Worm (Caenorhabditis elegans) whole organism, young adult: ENCODE measurements around the gene ZK643.5.
A peak's percentile ranks its signal among the peaks of the same experiment; 100 is the strongest.
"Not testable (repeated sequence)": the region's sequence is repeated elsewhere in the genome, so short reads cannot be mapped to it uniquely, and the experiment has no call there.

Experiments
- B0035.1 ChIP-seq: sonication (generic microtip); optimal IDR thresholded peaks from 2 replicates; lab custom pipeline; 2016; ENCODE audit warnings: missing genetic modification characterization, mild to moderate bottlenecking, missing compliant biosample characterization, missing genotype, missing genetic modification reagents
- B0261.1 ChIP-seq: sonication (generic microtip); optimal IDR thresholded peaks from 2 replicates; lab custom pipeline; 2016; ENCODE audit warnings: mild to moderate bottlenecking, missing genetic modification characterization, moderate library complexity, missing compliant biosample characterization
- B0336.3 ChIP-seq: fragments of 200-800 bp; sonication (Bioruptor generic); IDR thresholded peaks from 2 replicates; pipeline ENCODE4 v1.3.6; 2022; ENCODE audit warnings: missing genetic modification characterization, missing compliant biosample characterization
- Y53F4B.3 ChIP-seq: fragments of 200-800 bp; sonication (Bioruptor generic); IDR thresholded peaks from 2 replicates; pipeline ENCODE4 v1.3.6; 2022; ENCODE audit warnings: missing genetic modification reagents, missing genetic modification characterization, missing compliant biosample characterization
- ZK185.1 ChIP-seq: sonication (generic microtip); optimal IDR thresholded peaks from 2 replicates; lab custom pipeline; 2016; ENCODE audit warnings: mild to moderate bottlenecking, missing genetic modification characterization, missing compliant biosample characterization; ENCODE audit not compliant: poor library complexity, severe bottlenecking
- attf-3 ChIP-seq: fragments of 200-800 bp; sonication (Bioruptor generic); conservative IDR thresholded peaks from 2 replicates; pipeline ENCODE4 v1.3.6; 2022; ENCODE audit warnings: missing genetic modification reagents, missing genetic modification characterization, missing compliant biosample characterization
- attf-6 ChIP-seq: fragments of 200-800 bp; sonication (Bioruptor generic); IDR thresholded peaks from 2 replicates; pipeline ENCODE4 v1.3.6; 2022; ENCODE audit warnings: missing genetic modification reagents, missing genetic modification characterization, missing compliant biosample characterization
- cebp-1 ChIP-seq, 2 experiments: fragments of 200-800 bp in 1 of 2; sonication (Bioruptor generic) in 1 of 2; sonication (generic microtip) in 1 of 2; IDR thresholded peaks in 1 of 2; optimal IDR thresholded peaks in 1 of 2; 2 replicates each; pipeline versions ENCODE4 v1.3.6 to Lab custom; 2017 to 2022; ENCODE audit warnings: missing compliant biosample characterization in 2 of 2, missing genetic modification characterization in 2 of 2, mild to moderate bottlenecking in 1 of 2, missing genetic modification reagents in 1 of 2, moderate library complexity in 1 of 2
- ceh-100 ChIP-seq: fragments of 200-800 bp; sonication (Bioruptor generic); IDR thresholded peaks from 2 replicates; pipeline ENCODE4 v1.3.6; 2022; ENCODE audit warnings: missing genetic modification reagents, missing genetic modification characterization, missing compliant biosample characterization
- ceh-27 ChIP-seq: fragments of 200-800 bp; sonication (Bioruptor generic); optimal IDR thresholded peaks from 2 replicates; lab custom pipeline; 2018; ENCODE audit warnings: mild to moderate bottlenecking, missing genetic modification characterization, moderate library complexity, missing compliant biosample characterization
- ceh-91 ChIP-seq: fragments of 200-800 bp; sonication (Bioruptor generic); IDR thresholded peaks from 2 replicates; pipeline ENCODE4 v1.3.6; 2022; ENCODE audit warnings: missing genetic modification reagents, missing genetic modification characterization, missing compliant biosample characterization
- dox-1 ChIP-seq: fragments of 200-800 bp; sonication (Bioruptor generic); IDR thresholded peaks from 2 replicates; pipeline ENCODE4 v1.3.6; 2022; ENCODE audit warnings: missing genetic modification reagents, missing genetic modification characterization, missing compliant biosample characterization
- egl-18 ChIP-seq: fragments of 200-800 bp; sonication (Bioruptor generic); IDR thresholded peaks from 2 replicates; pipeline ENCODE4 v1.3.6; 2022; ENCODE audit warnings: missing genetic modification reagents, missing genetic modification characterization, missing compliant biosample characterization
- egl-44 ChIP-seq: fragments of 200-800 bp; sonication (Bioruptor generic); IDR thresholded peaks from 2 replicates; pipeline ENCODE4 v1.3.6; 2022; ENCODE audit warnings: missing genetic modification reagents, missing genetic modification characterization, missing compliant biosample characterization
- gei-17 ChIP-seq: fragments of 200-800 bp; sonication (Bioruptor generic); optimal IDR thresholded peaks from 2 replicates; lab custom pipeline; 2018; ENCODE audit warnings: mild to moderate bottlenecking, missing genetic modification characterization, missing compliant biosample characterization
- hlh-26 ChIP-seq: fragments of 200-800 bp; sonication (Bioruptor generic); conservative IDR thresholded peaks from 2 replicates; pipeline ENCODE4 v1.3.6; 2022; ENCODE audit warnings: missing genetic modification reagents, missing genetic modification characterization, missing compliant biosample characterization
- hmg-1.2 ChIP-seq: fragments of 200-800 bp; sonication (Bioruptor generic); IDR thresholded peaks from 2 replicates; pipeline ENCODE4 v1.3.6; 2022; ENCODE audit warnings: missing genetic modification reagents, missing genetic modification characterization, missing compliant biosample characterization
- hsf-1 ChIP-seq: fragments of 200-800 bp; sonication (Bioruptor generic); IDR thresholded peaks from 2 replicates; pipeline ENCODE4 v1.3.6; 2022; ENCODE audit warnings: missing genetic modification reagents, missing genetic modification characterization, missing compliant biosample characterization
- let-607 ChIP-seq, 2 experiments: fragments of 200-800 bp in 1 of 2; sonication (Bioruptor generic) in 1 of 2; sonication (generic microtip) in 1 of 2; optimal IDR thresholded peaks; 2 replicates each; lab custom pipeline; 2016 to 2018; ENCODE audit warnings: mild to moderate bottlenecking in 2 of 2, missing compliant biosample characterization in 2 of 2, missing genetic modification characterization in 2 of 2, moderate library complexity in 2 of 2, missing genotype in 1 of 2
- lin-35 ChIP-seq, 3 experiments: fragments of 150-350 bp in 2 of 3; sonication (generic microtip) in 1 of 3; optimal IDR thresholded peaks; 2 replicates each; lab custom pipeline; 2014 to 2018; ENCODE audit warnings: missing biosample characterization in 3 of 3, missing genetic modification characterization in 3 of 3, missing genetic modification reagents in 3 of 3
- lin-40 ChIP-seq: sonication (generic microtip); optimal IDR thresholded peaks from 2 replicates; lab custom pipeline; 2016; ENCODE audit warnings: missing genetic modification characterization, mild to moderate bottlenecking, missing compliant biosample characterization, missing genotype, missing genetic modification reagents
- madf-6 ChIP-seq: fragments of 200-800 bp; sonication (Bioruptor generic); IDR thresholded peaks from 2 replicates; pipeline ENCODE4 v1.3.6; 2022; ENCODE audit warnings: missing genetic modification reagents, missing genetic modification characterization, missing compliant biosample characterization
- madf-8 ChIP-seq: fragments of 200-800 bp; sonication (Bioruptor generic); conservative IDR thresholded peaks from 2 replicates; pipeline ENCODE4 v1.3.6; 2022; ENCODE audit warnings: missing genetic modification reagents, missing genetic modification characterization, missing compliant biosample characterization
- nhr-120 ChIP-seq: fragments of 200-800 bp; sonication (Bioruptor generic); IDR thresholded peaks from 2 replicates; pipeline ENCODE4 v1.3.6; 2022; ENCODE audit warnings: missing genetic modification characterization, missing compliant biosample characterization
- nhr-179 ChIP-seq: sonication (generic microtip); optimal IDR thresholded peaks from 2 replicates; lab custom pipeline; 2016; ENCODE audit warnings: mild to moderate bottlenecking, missing genetic modification characterization, missing compliant biosample characterization
- somi-1 ChIP-seq: fragments of 200-800 bp; sonication (Bioruptor generic); optimal IDR thresholded peaks from 2 replicates; lab custom pipeline; 2018; ENCODE audit warnings: mild to moderate bottlenecking, missing genetic modification characterization, missing compliant biosample characterization
- tbp1 ChIP-seq: fragments of 200-800 bp; sonication (Bioruptor generic); optimal IDR thresholded peaks from 2 replicates; lab custom pipeline; 2018; ENCODE audit warnings: mild to moderate bottlenecking, missing genetic modification characterization, missing compliant biosample characterization
- ztf-26 ChIP-seq: sonication (generic microtip); optimal IDR thresholded peaks from 2 replicates; lab custom pipeline; 2017; ENCODE audit warnings: missing genetic modification characterization, missing compliant biosample characterization
- ztf-6 ChIP-seq: fragments of 200-800 bp; sonication (Bioruptor generic); IDR thresholded peaks from 2 replicates; pipeline ENCODE4 v1.3.6; 2022; ENCODE audit warnings: missing genetic modification reagents, missing genetic modification characterization, missing compliant biosample characterization

ZK643.5 gene

DNA sequence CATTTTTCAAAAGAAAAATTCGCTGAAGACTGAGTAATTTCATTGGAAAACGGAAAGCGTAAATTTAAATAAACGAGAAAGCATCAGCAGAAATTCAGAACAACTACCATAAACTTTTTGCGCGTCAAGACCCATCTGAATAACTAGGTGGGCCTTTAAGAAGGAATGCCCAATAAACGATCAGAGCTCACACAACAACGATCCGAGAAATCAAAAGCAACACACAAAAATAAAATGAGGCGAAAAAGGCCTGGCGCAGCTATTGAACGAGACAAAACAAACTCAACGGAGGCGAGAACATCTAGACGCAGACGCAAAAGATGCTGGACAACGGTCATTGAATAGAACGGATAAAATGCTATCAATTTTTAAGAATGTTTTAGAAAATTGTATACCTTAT is 42.9 kb upstream of the ZK643.5 start:
- TF ChIP-seq madf-8 (no peak), hmg-1.2 (GFP tag; lab: Robert Waterston, UW) (peak; percentile 19; the same call in 1 of the 2 replicates)

DNA sequence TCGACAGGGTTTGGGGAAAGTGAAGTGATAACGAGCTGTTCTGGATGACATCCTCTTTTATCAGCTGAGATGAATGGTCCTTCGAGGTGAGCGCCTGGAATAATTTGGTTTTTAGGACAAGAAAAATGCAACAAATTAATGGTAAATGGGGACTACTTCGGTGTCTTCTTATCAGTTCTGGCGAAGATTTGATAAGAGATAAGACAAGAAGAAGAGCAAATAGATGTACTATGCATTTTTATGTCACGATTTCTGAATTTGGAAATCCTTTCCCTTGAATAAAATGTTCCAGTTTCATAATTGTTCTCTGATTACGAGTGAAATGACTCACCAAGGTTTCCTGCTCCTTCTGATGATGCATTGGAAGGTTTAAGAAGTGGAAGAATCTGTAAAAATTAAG is 41.8 kb upstream of the ZK643.5 start:
- TF ChIP-seq ceh-91 (GFP tag; lab: Robert Waterston, UW), result no peak
- TF ChIP-seq hmg-1.2 (GFP tag; lab: Robert Waterston, UW), result no peak
- TF ChIP-seq nhr-179 (tag; lab: Kevin White, UChicago), result no peak

DNA sequence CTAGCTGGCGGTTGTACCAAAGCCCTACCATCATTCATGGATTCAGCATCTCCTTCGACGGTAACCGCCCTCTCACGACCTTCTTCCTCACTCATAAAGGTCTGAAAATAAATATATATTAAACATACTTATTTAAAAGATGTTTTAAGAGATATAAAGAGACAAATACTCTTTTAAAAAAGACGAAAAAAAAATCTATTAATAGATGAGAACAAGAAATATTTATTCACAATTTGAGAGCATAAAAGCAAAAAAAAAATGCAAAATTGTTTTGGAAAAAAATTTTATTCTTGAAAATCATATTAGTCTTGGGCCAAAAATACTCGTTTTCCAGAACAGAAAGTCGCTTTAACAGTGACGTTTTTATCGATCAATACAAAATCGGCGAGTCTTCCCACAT is 40.7 kb upstream of the ZK643.5 start, which contains the start of gene skat-1:
Gene skat-1 (minus strand): TSS at position 101 of the 400 bp plus-strand sequence.
- TF ChIP-seq madf-8, result no peak
- TF ChIP-seq tbp1 (GFP tag; lab: Kevin White, UChicago), result no peak
- TF ChIP-seq ceh-100 (GFP tag; lab: Robert Waterston, UW), result no peak
- TF ChIP-seq cebp-1 (GFP tag; IDR thresholded peaks at IDR 0.05; lab: Robert Waterston, UW), result no peak
- TF ChIP-seq cebp-1 (tag; optimal IDR thresholded peaks at IDR 0.05; lab: Kevin White, UChicago), result no peak
- no peak for TF ChIP-seq dox-1 (GFP tag; lab: Robert Waterston, UW)
- TF ChIP-seq lin-35 (GFP tag; optimal IDR thresholded peaks at IDR 0.05; lab: Kevin White, UChicago), result no peak
- TF ChIP-seq ceh-27 (GFP tag; lab: Kevin White, UChicago), result no peak
- TF ChIP-seq egl-18 (GFP tag; lab: Robert Waterston, UW), result no peak
- TF ChIP-seq ceh-91 (GFP tag; lab: Robert Waterston, UW), result no peak
- TF ChIP-seq Y53F4B.3, result no peak
- no peak for TF ChIP-seq ztf-26 (tag; lab: Kevin White, UChicago)
- TF ChIP-seq B0261.1 (tag; lab: Kevin White, UChicago), result no peak
- TF ChIP-seq B0035.1 (tag; lab: Kevin White, UChicago), result no peak
- TF ChIP-seq madf-6, result no peak
- no peak for TF ChIP-seq ztf-6
- TF ChIP-seq ZK185.1 (tag; lab: Kevin White, UChicago), result no peak

DNA sequence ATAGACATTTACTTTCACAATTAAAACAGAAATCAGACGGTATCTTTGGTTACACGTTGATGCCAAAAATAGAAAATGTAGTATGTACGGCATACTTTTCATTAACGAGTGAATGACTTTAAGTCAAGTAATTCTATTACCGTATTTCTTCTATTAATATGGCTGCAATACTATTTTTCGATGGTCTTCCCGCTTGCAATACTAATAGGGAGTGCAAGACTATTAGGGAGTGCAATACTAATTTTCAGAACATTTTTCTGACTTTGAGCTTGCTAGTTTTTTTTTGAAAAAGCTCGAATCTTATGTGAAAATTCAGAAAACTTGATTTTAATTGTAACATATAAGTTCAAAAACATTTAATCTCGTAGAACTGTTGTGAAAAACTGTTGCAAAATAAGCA is 33.8 kb upstream of the ZK643.5 start, which contains the start of gene R08D7.7:
Gene R08D7.7 (plus strand): TSS at position 301 of the 400 bp plus-strand sequence.
- not testable (repeated sequence) for TF ChIP-seq let-607 (tag; optimal IDR thresholded peaks at IDR 0.05; lab: Kevin White, UChicago); gei-17 (GFP tag; lab: Kevin White, UChicago); hmg-1.2 (GFP tag; lab: Robert Waterston, UW)

DNA sequence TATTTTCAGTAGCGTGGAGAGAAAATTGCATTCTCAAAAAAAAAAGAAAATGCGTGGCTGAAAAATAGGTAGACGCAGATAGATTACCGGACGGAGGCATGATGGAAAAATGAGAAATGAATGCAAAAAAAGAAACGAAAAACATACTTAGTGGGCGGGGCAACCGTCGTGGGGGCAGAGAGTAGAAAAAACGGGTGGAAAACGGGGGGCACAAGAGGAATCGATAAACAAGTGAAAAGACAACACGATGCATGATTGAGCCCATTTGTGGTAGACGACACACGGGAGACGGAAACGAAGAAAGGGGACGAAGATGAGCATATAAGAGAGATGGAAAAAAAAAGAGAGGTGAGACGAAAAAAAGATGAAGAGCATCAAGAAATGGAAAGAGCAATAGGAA is 32.5 kb upstream of the ZK643.5 start:
- TF ChIP-seq ceh-100 (GFP tag; lab: Robert Waterston, UW), result no peak
- 0 out of 2 replicates have a peak, but pooled peaks have one; percentile 7 for TF ChIP-seq hsf-1 (GFP tag; lab: Robert Waterston, UW)
- peak in 1 of 3 experiments; percentile 3 for TF ChIP-seq lin-35 (GFP tag; optimal IDR thresholded peaks at IDR 0.05; lab: Kevin White, UChicago)
- TF ChIP-seq nhr-120, result no peak

DNA sequence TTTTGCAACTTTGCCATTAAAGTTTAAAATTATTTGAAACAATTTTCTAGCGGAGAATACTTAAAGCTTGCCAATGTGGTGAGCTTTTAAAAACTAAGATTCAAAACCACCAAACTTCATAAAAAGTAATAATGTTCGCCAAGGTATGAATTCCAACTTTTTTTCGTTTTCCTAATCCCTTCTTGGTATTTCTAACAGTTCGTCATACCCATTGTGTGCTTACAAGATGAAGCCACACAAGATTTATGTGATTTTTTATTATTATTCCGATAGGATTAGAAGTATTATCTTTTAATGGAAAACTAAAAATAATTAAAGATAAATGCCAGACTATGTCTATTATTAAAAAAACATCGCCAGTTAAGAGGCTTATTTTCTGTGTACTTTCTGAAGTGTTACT is 32.1 kb upstream of the ZK643.5 start:
- TF ChIP-seq attf-3 (no peak), attf-6 (no peak), hlh-26 (no peak), B0336.3 (no peak)

DNA sequence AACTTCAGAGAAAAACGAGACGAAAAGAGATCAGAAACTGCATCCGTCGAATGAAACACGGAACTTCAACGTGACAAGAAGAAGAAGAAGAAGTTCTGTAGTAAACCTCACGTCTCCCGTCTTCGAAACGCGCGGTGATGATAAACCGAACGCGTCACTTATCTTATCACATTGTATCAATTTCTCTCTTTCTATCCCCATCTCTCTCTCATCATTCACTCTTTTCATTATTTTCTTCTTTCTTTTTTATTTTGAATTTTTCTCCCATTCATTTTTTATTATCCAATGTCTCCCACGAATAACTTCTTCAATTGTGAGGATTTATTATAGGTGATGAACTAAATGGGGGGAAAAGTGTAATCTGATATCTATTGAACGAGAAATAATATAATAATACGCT is 30.9 kb upstream of the ZK643.5 start:
- no peak for TF ChIP-seq cebp-1 (GFP tag; IDR thresholded peaks at IDR 0.05; lab: Robert Waterston, UW)
- TF ChIP-seq cebp-1 (tag; optimal IDR thresholded peaks at IDR 0.05; lab: Kevin White, UChicago), result peak; percentile 10
- no peak for TF ChIP-seq egl-44 (GFP tag; lab: Robert Waterston, UW)
- peak; percentile 73 for TF ChIP-seq somi-1
- TF ChIP-seq lin-40 (tag; lab: Kevin White, UChicago), result peak; percentile 61
